Fruit fly (Drosophila melanogaster): ENCODE data around the gene CG31140.

CG31140 gene

dm6 chr3R:23920874-23921539, 42.0 kb upstream of the CG31140 start (continued):
- TF ChIP-seq CG7271 (tag; optimal IDR thresholded peaks at IDR 0.05) (no peak), CG13894 (tag; optimal IDR thresholded peaks at IDR 0.05) (peak; percentile 92), CG4617 (GFP tag; optimal IDR thresholded peaks at IDR 0.05; ENCODE audit: borderline replicate concordance) (no peak), Scr (GFP tag; IDR thresholded peaks at IDR 0.05; ENCODE audit: partially characterized antibody) (no peak), HHEX (GFP tag; optimal IDR thresholded peaks at IDR 0.05) (no peak), CG15601 (tag; optimal IDR thresholded peaks at IDR 0.05) (no peak), CG1602 (GFP tag; optimal IDR thresholded peaks at IDR 0.05) (no peak), chm (GFP tag; IDR thresholded peaks at IDR 0.05) (peak; percentile 73; the same call in 1 of the 2 replicates), CG6854 (GFP tag; optimal IDR thresholded peaks at IDR 0.05) (no peak), repo (GFP tag; optimal IDR thresholded peaks at IDR 0.05) (no peak), CG17385 (GFP tag; optimal IDR thresholded peaks at IDR 0.05) (peak; percentile 25), Med (GFP tag) (peak; percentile 95), nmo (GFP tag; optimal IDR thresholded peaks at IDR 0.05) (no peak), dmrt11E (tag; optimal IDR thresholded peaks at IDR 0.05) (no peak), CG2199 (GFP tag; IDR thresholded peaks at IDR 0.05) (no peak), psq (GFP tag; optimal IDR thresholded peaks at IDR 0.05) (no peak), CG17829 (tag; optimal IDR thresholded peaks at IDR 0.05) (no peak), lola (GFP tag; optimal IDR thresholded peaks at IDR 0.05) (no peak), CG12744 (GFP tag; optimal IDR thresholded peaks at IDR 0.05) (peak; percentile 31), CG34376 (GFP tag; optimal IDR thresholded peaks at IDR 0.05) (peak; percentile 55), MTF-1 (GFP tag; optimal IDR thresholded peaks at IDR 0.05; ENCODE audit: borderline replicate concordance) (no peak), CG31441 (GFP tag; IDR thresholded peaks at IDR 0.05) (no peak), gfzf (GFP tag; optimal IDR thresholded peaks at IDR 0.05) (no peak), CG18599 (GFP tag; optimal IDR thresholded peaks at IDR 0.05) (peak; percentile 84), lov (optimal IDR thresholded peaks at IDR 0.05) (no peak), lov (GFP tag; IDR thresholded peaks at IDR 0.05) (no peak), jumu (GFP tag; optimal IDR thresholded peaks at IDR 0.05) (peak; percentile 43), row (GFP tag; IDR thresholded peaks at IDR 0.05) (peak; percentile 76), Neu2 (GFP tag; optimal IDR thresholded peaks at IDR 0.05; ENCODE audit: borderline replicate concordance) (no peak), CG4360 (GFP tag; IDR thresholded peaks at IDR 0.05) (no peak), unpg (GFP tag; optimal IDR thresholded peaks at IDR 0.05) (peak; percentile 43), amos (GFP tag; IDR thresholded peaks at IDR 0.05; ENCODE audit: partially characterized antibody) (no peak), CG10543 (GFP tag; optimal IDR thresholded peaks at IDR 0.05) (peak; percentile 83), crc (GFP tag; optimal IDR thresholded peaks at IDR 0.05) (peak; percentile 8), insv (GFP tag; optimal IDR thresholded peaks at IDR 0.05) (no peak), grn (GFP tag; optimal IDR thresholded peaks at IDR 0.05) (peak; percentile 8), pros (GFP tag; optimal IDR thresholded peaks at IDR 0.05) (no peak), B-H2 (GFP tag; optimal IDR thresholded peaks at IDR 0.05) (peak; percentile 85), Hmx (GFP tag; optimal IDR thresholded peaks at IDR 0.05) (no peak), CG6654 (GFP tag; optimal IDR thresholded peaks at IDR 0.05) (no peak), CG4328 (GFP tag; optimal IDR thresholded peaks at IDR 0.05) (no peak), CG4404 (GFP tag; IDR thresholded peaks at IDR 0.05) (no peak), nerfin-2 (GFP tag; IDR thresholded peaks at IDR 0.05; ENCODE audit: partially characterized antibody) (no peak), Gug (GFP tag; IDR thresholded peaks at IDR 0.05) (peak; percentile 42; the same call in 1 of the 4 replicates), CG6175 (GFP tag; IDR thresholded peaks at IDR 0.05) (no peak), CG33557 (GFP tag; optimal IDR thresholded peaks at IDR 0.05) (no peak), CG10959 (GFP tag; IDR thresholded peaks at IDR 0.05) (no peak; the same call in 1 of the 2 replicates), HLH54F (GFP tag; optimal IDR thresholded peaks at IDR 0.05) (peak; percentile 45), CG9817 (tag; optimal IDR thresholded peaks at IDR 0.05) (peak; percentile 72)

Data from whole organism, embryonic.